Worm (Caenorhabditis elegans) whole organism, young adult: ENCODE measurements around the gene madf-1.

ENCODE experiments used
- F55B11.4 ChIP-seq: sonication (generic microtip); optimal IDR thresholded peaks from 2 replicates; lab custom pipeline; 2016; ENCODE audit warnings: missing compliant biosample characterization, missing genetic modification characterization, borderline replicate concordance; ENCODE audit not compliant: insufficient read depth
- Y56A3A.18 ChIP-seq: fragments of 200-800 bp; sonication (Bioruptor generic); IDR thresholded peaks from 2 replicates; pipeline ENCODE4 v1.3.6; 2022; ENCODE audit warnings: missing genetic modification reagents, missing genetic modification characterization, missing compliant biosample characterization
- nhr-90 ChIP-seq: sonication (generic microtip); optimal IDR thresholded peaks from 2 replicates; lab custom pipeline; 2016; ENCODE audit warnings: missing genotype, mild to moderate bottlenecking, missing genetic modification characterization, missing compliant biosample characterization
- rpc-1 ChIP-seq, 2 experiments: fragments of 150-350 bp in 1 of 2; sonication (generic microtip) in 1 of 2; optimal IDR thresholded peaks; 2 replicates each; lab custom pipeline; 2014 to 2018; ENCODE audit warnings: missing biosample characterization in 1 of 2, missing genetic modification characterization in 1 of 2, missing genetic modification reagents in 1 of 2, missing genotype in 1 of 2

DNA sequence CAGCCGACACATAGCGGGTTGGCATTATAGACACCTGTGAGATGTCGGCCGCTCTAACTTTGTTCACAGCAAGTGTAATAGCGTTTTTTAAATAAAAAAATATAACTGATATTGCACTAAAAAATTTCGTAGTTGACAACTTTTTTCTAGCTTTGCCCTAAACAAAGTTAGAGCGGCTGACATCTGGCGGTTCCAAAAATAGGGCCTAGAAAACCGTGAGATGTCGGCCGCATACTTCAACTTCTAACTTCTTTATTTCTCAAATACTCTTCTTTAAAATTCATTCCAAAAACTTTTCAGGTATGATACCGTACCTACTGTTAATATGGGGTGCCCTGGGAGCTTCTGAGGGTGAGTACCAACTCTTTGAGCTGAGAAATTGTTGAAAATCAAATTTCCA is 26.9 kb upstream of the madf-1 start, which contains the start of gene Y55F3BR.2:
- TF ChIP-seq nhr-90 (tag; lab: Kevin White, UChicago) (no peak), Y56A3A.18 (GFP tag; lab: Robert Waterston, UW) (no peak), F55B11.4 (tag; lab: Kevin White, UChicago) (no peak), rpc-1 (optimal IDR thresholded peaks at IDR 0.05; lab: Kevin White, UChicago) (no peak), rpc-1 (tag; optimal IDR thresholded peaks at IDR 0.05; lab: Kevin White, UChicago) (no peak)
